Fruit fly (Drosophila melanogaster): Measurements from ENCODE around the gene CG5828.

DNA sequence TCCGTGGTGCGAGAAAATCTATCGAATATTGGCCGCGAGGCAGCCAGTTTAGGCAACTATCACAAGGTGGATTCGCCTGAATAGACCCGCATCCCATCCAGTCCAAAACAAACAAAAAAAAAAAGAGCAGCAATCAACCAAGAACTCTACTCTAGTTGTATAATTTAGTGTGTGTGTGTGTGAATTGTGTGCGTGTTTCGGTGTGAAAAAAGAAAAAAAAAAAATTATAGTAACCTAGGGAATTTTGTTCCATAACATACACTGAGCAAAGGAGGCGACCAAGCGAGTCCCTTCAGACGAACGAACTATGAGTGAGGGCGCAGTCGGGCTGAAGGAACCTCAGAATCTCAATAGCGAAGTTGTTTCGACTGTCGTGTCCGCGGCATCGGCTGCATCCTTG lies 47.5 kb upstream of the CG5828 start:
- no peak for TF ChIP-seq cnc (optimal IDR thresholded peaks at IDR 0.05)
- TF ChIP-seq CG14711 (tag; optimal IDR thresholded peaks at IDR 0.05) = no peak
- TF ChIP-seq toe (GFP tag; optimal IDR thresholded peaks at IDR 0.05) = no peak
- TF ChIP-seq CG33017 (tag; optimal IDR thresholded peaks at IDR 0.05) = no peak
- no peak for TF ChIP-seq CG7101 (tag; optimal IDR thresholded peaks at IDR 0.05)
- TF ChIP-seq kay (GFP tag; ENCODE audit: borderline replicate concordance) = no peak
- no peak for TF ChIP-seq ovo (GFP tag; optimal IDR thresholded peaks at IDR 0.05)
- no peak for TF ChIP-seq bab1 (GFP tag; optimal IDR thresholded peaks at IDR 0.05)
- no peak for TF ChIP-seq tj (GFP tag; optimal IDR thresholded peaks at IDR 0.05)
- TF ChIP-seq Crg-1 (GFP tag; optimal IDR thresholded peaks at IDR 0.05) = no peak
- no peak for TF ChIP-seq CG11617 (GFP tag; optimal IDR thresholded peaks at IDR 0.05)
- TF ChIP-seq CG1620 (GFP tag; optimal IDR thresholded peaks at IDR 0.05) = no peak
- no peak for TF ChIP-seq Clk (GFP tag; optimal IDR thresholded peaks at IDR 0.05)
- TF ChIP-seq CG7045 (GFP tag; optimal IDR thresholded peaks at IDR 0.05) = no peak
